Fruit fly (Drosophila melanogaster) whole organism, embryonic: ENCODE measurements around the gene inaE.

Experiments
- Ada2b ChIP-seq: fragments of 200-800 bp; sonication (Bioruptor generic); IDR thresholded peaks from 2 replicates; pipeline ENCODE4 v1.3.6; 2022; ENCODE audit warnings: missing biosample characterization, missing genetic modification characterization
- CG11696 ChIP-seq: fragments of 200-800 bp; sonication (Bioruptor generic); IDR thresholded peaks from 2 replicates; pipeline ENCODE4 v1.3.6; 2022; ENCODE audit warnings: missing biosample characterization, missing genetic modification characterization
- CG12219 ChIP-seq: fragments of 200-800 bp; sonication (Bioruptor generic); optimal IDR thresholded peaks from 3 replicates; lab custom pipeline; 2018; ENCODE audit warnings: missing biosample characterization, mild to moderate bottlenecking, missing genetic modification characterization
- CG14667 ChIP-seq: fragments of 200-800 bp; sonication (Bioruptor generic); IDR thresholded peaks from 2 replicates; pipeline ENCODE4 v1.3.6; 2022; ENCODE audit warnings: missing biosample characterization, missing genetic modification characterization
- CG14710 ChIP-seq: fragments of 200-800 bp; sonication (Bioruptor generic); optimal IDR thresholded peaks from 3 replicates; lab custom pipeline; 2019; ENCODE audit warnings: missing biosample characterization, mild to moderate bottlenecking, missing genetic modification characterization, moderate library complexity
- CG15514 ChIP-seq: fragments of 200-800 bp; sonication (Bioruptor generic); optimal IDR thresholded peaks from 3 replicates; lab custom pipeline; 2017; ENCODE audit warnings: missing biosample characterization, missing genetic modification characterization, mild to moderate bottlenecking, moderate library complexity, missing genetic modification reagents
- CG17385 ChIP-seq: fragments of 200-800 bp; sonication (Bioruptor generic); optimal IDR thresholded peaks from 3 replicates; lab custom pipeline; 2018; ENCODE audit warnings: missing biosample characterization, mild to moderate bottlenecking, missing genetic modification characterization
- CG17568 ChIP-seq: fragments of 200-800 bp; sonication (Bioruptor generic); optimal IDR thresholded peaks from 2 replicates; lab custom pipeline; 2018; ENCODE audit warnings: missing biosample characterization, mild to moderate bottlenecking, missing genetic modification characterization, moderate library complexity
- CG17829 ChIP-seq: fragments of 200-800 bp; optimal IDR thresholded peaks from 2 replicates; lab custom pipeline; 2019; ENCODE audit warnings: missing biosample characterization, mild to moderate bottlenecking, missing genetic modification characterization, moderate library complexity
- CG2129 ChIP-seq: fragments of 200-800 bp; sonication (Bioruptor generic); IDR thresholded peaks from 2 replicates; pipeline ENCODE4 v1.3.6; 2022; ENCODE audit warnings: missing biosample characterization, missing genetic modification characterization; ENCODE audit not compliant: partially characterized antibody
- CG31388 ChIP-seq: fragments of 200-800 bp; sonication (Bioruptor generic); optimal IDR thresholded peaks from 2 replicates; lab custom pipeline; 2016; ENCODE audit warnings: missing biosample characterization, missing genetic modification characterization
- CG3281 ChIP-seq: fragments of 200-800 bp; sonication (Bioruptor generic); optimal IDR thresholded peaks from 3 replicates; lab custom pipeline; 2017; ENCODE audit warnings: missing biosample characterization, mild to moderate bottlenecking, missing genetic modification characterization
- CG43689 ChIP-seq: fragments of 200-800 bp; sonication (Bioruptor generic); IDR thresholded peaks from 2 replicates; pipeline ENCODE4 v1.3.6; 2022; ENCODE audit warnings: missing biosample characterization, missing genetic modification characterization
- CG4404 ChIP-seq: fragments of 200-800 bp; sonication (Bioruptor generic); IDR thresholded peaks from 2 replicates; pipeline ENCODE4 v1.3.6; 2022; ENCODE audit warnings: missing biosample characterization, missing genetic modification characterization
- CG4854 ChIP-seq: fragments of 200-800 bp; sonication (Bioruptor generic); optimal IDR thresholded peaks from 2 replicates; lab custom pipeline; 2016; ENCODE audit warnings: missing biosample characterization, missing genetic modification characterization, inconsistent platforms
- CG5953 ChIP-seq: fragments of 200-800 bp; sonication (Bioruptor generic); IDR thresholded peaks from 2 replicates; pipeline ENCODE4 v1.3.6; 2022; ENCODE audit warnings: missing biosample characterization, missing genetic modification characterization
- CG6791 ChIP-seq: fragments of 200-800 bp; sonication (Bioruptor generic); IDR thresholded peaks from 3 replicates; pipeline ENCODE4 v1.3.6; 2022; ENCODE audit warnings: missing biosample characterization, missing genetic modification characterization; ENCODE audit not compliant: partially characterized antibody
- CG7372 ChIP-seq: fragments of 200-800 bp; sonication (Bioruptor generic); IDR thresholded peaks from 2 replicates; pipeline ENCODE4 v1.3.6; 2022; ENCODE audit warnings: missing biosample characterization, missing genetic modification characterization
- CG9876 ChIP-seq: fragments of 200-800 bp; sonication (Bioruptor generic); optimal IDR thresholded peaks from 2 replicates; lab custom pipeline; 2016; ENCODE audit warnings: missing biosample characterization, missing genetic modification characterization
- CG9932 ChIP-seq: fragments of 200-800 bp; sonication (Bioruptor generic); IDR thresholded peaks from 2 replicates; pipeline ENCODE4 v1.3.6; 2022; ENCODE audit warnings: missing biosample characterization, missing genetic modification characterization
- Dfd ChIP-seq, 2 experiments: fragments of >200 bp; optimal IDR thresholded peaks; 2 replicates each; lab custom pipeline; 2017; ENCODE audit warnings: missing biosample characterization in 2 of 2, missing genetic modification characterization in 2 of 2
- Hr51 ChIP-seq, 2 experiments: fragments of 200-800 bp; sonication (Bioruptor generic); optimal IDR thresholded peaks; 2 replicates in 1 of 2; 3 replicates in 1 of 2; lab custom pipeline; 2016 to 2018; ENCODE audit warnings: missing biosample characterization in 2 of 2, missing genetic modification characterization in 2 of 2, mild to moderate bottlenecking in 1 of 2, moderate library complexity in 1 of 2
- Lpt ChIP-seq: fragments of >200 bp; optimal IDR thresholded peaks from 2 replicates; lab custom pipeline; 2018; ENCODE audit warnings: missing biosample characterization, missing genetic modification characterization
- Med ChIP-seq: fragments of 200-800 bp; sonication (Bioruptor generic); peaks from one replicate; lab custom pipeline; 2016; ENCODE audit warnings: missing biosample characterization, missing genetic modification characterization, mild to moderate bottlenecking, inconsistent platforms, moderate library complexity
- Myb ChIP-seq: fragments of 200-800 bp; sonication (Bioruptor generic); optimal IDR thresholded peaks from 2 replicates; lab custom pipeline; 2016; ENCODE audit warnings: missing biosample characterization, missing genetic modification characterization
- NK7.1 ChIP-seq: fragments of 200-800 bp; sonication (Bioruptor generic); optimal IDR thresholded peaks from 3 replicates; lab custom pipeline; 2016; ENCODE audit warnings: missing biosample characterization, missing genetic modification characterization
- Rfx ChIP-seq: fragments of 200-800 bp; sonication (Bioruptor generic); IDR thresholded peaks from 2 replicates; pipeline ENCODE4 v1.3.6; 2022; ENCODE audit warnings: missing biosample characterization, missing genetic modification characterization
- Side ChIP-seq: fragments of 200-800 bp; sonication (Bioruptor generic); optimal IDR thresholded peaks from 2 replicates; lab custom pipeline; 2016; ENCODE audit warnings: missing biosample characterization, missing genetic modification characterization
- Sox102F ChIP-seq: fragments of 200-800 bp; sonication (Bioruptor generic); optimal IDR thresholded peaks from 2 replicates; lab custom pipeline; 2018; ENCODE audit warnings: missing biosample characterization, mild to moderate bottlenecking, missing genetic modification characterization, moderate library complexity
- YL-1 ChIP-seq: fragments of 200-800 bp; sonication (Bioruptor generic); optimal IDR thresholded peaks from 3 replicates; lab custom pipeline; 2017; ENCODE audit warnings: missing biosample characterization, mild to moderate bottlenecking, missing genetic modification characterization
- al ChIP-seq: fragments of 200-800 bp; sonication (Bioruptor generic); IDR thresholded peaks from 2 replicates; pipeline ENCODE4 v1.3.6; 2022; ENCODE audit warnings: missing biosample characterization, missing genetic modification characterization
- aop ChIP-seq: fragments of 200-800 bp; sonication (Bioruptor generic); IDR thresholded peaks from 2 replicates; pipeline ENCODE4 v1.3.6; 2022; ENCODE audit warnings: missing biosample characterization, missing genetic modification characterization
- ase ChIP-seq: fragments of 200-800 bp; sonication (Bioruptor generic); IDR thresholded peaks from 3 replicates; pipeline ENCODE4 v1.3.6; 2022; ENCODE audit warnings: missing biosample characterization, missing genetic modification characterization
- caup ChIP-seq: fragments of 200-800 bp; sonication (Bioruptor generic); optimal IDR thresholded peaks from 3 replicates; lab custom pipeline; 2017; ENCODE audit warnings: missing biosample characterization, mild to moderate bottlenecking, missing genetic modification characterization, moderate library complexity; ENCODE audit not compliant: severe bottlenecking
- chif ChIP-seq, 2 experiments: fragments of 200-800 bp; sonication (Bioruptor generic); optimal IDR thresholded peaks; 3 replicates each; lab custom pipeline; 2016; ENCODE audit warnings: missing biosample characterization in 2 of 2, missing genetic modification characterization in 2 of 2
- crol ChIP-seq: fragments of 200-800 bp; sonication (Bioruptor generic); IDR thresholded peaks from 2 replicates; pipeline ENCODE4 v1.3.6; 2022; ENCODE audit warnings: missing biosample characterization, missing genetic modification characterization
- da ChIP-seq: fragments of 200-800 bp; sonication (Bioruptor generic); optimal IDR thresholded peaks from 2 replicates; lab custom pipeline; 2016; ENCODE audit warnings: missing biosample characterization, missing genetic modification characterization
- dmrt11E ChIP-seq: fragments of 200-800 bp; sonication (Bioruptor generic); optimal IDR thresholded peaks from 3 replicates; lab custom pipeline; 2018; ENCODE audit warnings: missing biosample characterization, mild to moderate bottlenecking, missing genetic modification characterization, moderate library complexity
- en ChIP-seq: fragments of 200-800 bp; sonication (Bioruptor generic); optimal IDR thresholded peaks from 2 replicates; lab custom pipeline; 2016; ENCODE audit warnings: missing biosample characterization, missing genetic modification characterization
- grn ChIP-seq: fragments of 200-800 bp; sonication (Bioruptor generic); optimal IDR thresholded peaks from 3 replicates; lab custom pipeline; 2017; ENCODE audit warnings: missing biosample characterization, missing genetic modification characterization
- jumu ChIP-seq: fragments of 200-800 bp; sonication (Bioruptor generic); optimal IDR thresholded peaks from 3 replicates; lab custom pipeline; 2016; ENCODE audit warnings: missing biosample characterization, missing genetic modification characterization
- kay ChIP-seq: fragments of 200-800 bp; sonication (Bioruptor generic); optimal IDR thresholded peaks from 2 replicates; lab custom pipeline; 2016; ENCODE audit warnings: missing biosample characterization, missing genetic modification characterization
- mirr ChIP-seq: fragments of 200-800 bp; sonication (Bioruptor generic); optimal IDR thresholded peaks from 3 replicates; lab custom pipeline; 2018; ENCODE audit warnings: missing biosample characterization, mild to moderate bottlenecking, missing genetic modification characterization
- nerfin-1 ChIP-seq: fragments of 200-800 bp; sonication (Bioruptor generic); optimal IDR thresholded peaks from 3 replicates; lab custom pipeline; 2019; ENCODE audit warnings: missing biosample characterization, mild to moderate bottlenecking, missing genetic modification characterization, moderate library complexity
- pfk ChIP-seq: fragments of 200-800 bp; sonication (Bioruptor generic); optimal IDR thresholded peaks from 2 replicates; lab custom pipeline; 2018; ENCODE audit warnings: missing biosample characterization, mild to moderate bottlenecking, missing genetic modification characterization, moderate library complexity
- pho ChIP-seq: fragments of 200-800 bp; sonication (Bioruptor generic); optimal IDR thresholded peaks from 2 replicates; lab custom pipeline; 2016; ENCODE audit warnings: missing biosample characterization, missing genetic modification characterization
- salm ChIP-seq: fragments of 200-800 bp; sonication (Bioruptor generic); optimal IDR thresholded peaks from 2 replicates; lab custom pipeline; 2018; ENCODE audit warnings: missing biosample characterization, mild to moderate bottlenecking, missing genetic modification characterization
- sens-2 ChIP-seq: fragments of 200-800 bp; sonication (Bioruptor generic); IDR thresholded peaks from 2 replicates; pipeline ENCODE4 v1.3.6; 2022; ENCODE audit warnings: missing biosample characterization, missing genetic modification characterization
- sima ChIP-seq: fragments of 200-800 bp; sonication (Bioruptor generic); optimal IDR thresholded peaks from 2 replicates; lab custom pipeline; 2016; ENCODE audit warnings: missing biosample characterization, missing genetic modification characterization
- tio ChIP-seq: fragments of 200-800 bp; sonication (Bioruptor generic); optimal IDR thresholded peaks from 2 replicates; lab custom pipeline; 2017; ENCODE audit warnings: missing biosample characterization, missing genetic modification characterization, inconsistent platforms
- toy ChIP-seq: fragments of 200-800 bp; sonication (Bioruptor generic); IDR thresholded peaks from 2 replicates; pipeline ENCODE4 v1.3.6; 2022; ENCODE audit warnings: missing biosample characterization, missing genetic modification characterization

The inaE gene

dm6 chrX:13838892-13839291 is 55.4 kb downstream of the inaE start (continued):
- TF ChIP-seq Rfx (GFP tag; lab: Robert Waterston, UW), result peak; percentile 77
- TF ChIP-seq aop (GFP tag; lab: Robert Waterston, UW), result peak; percentile 24; the same call in 1 of the 2 replicates
- TF ChIP-seq NK7.1 (GFP tag; lab: Kevin White, UChicago), result peak; percentile 38
- TF ChIP-seq CG12219 (GFP tag; lab: Kevin White, UChicago), result peak; percentile 76
- TF ChIP-seq CG4404 (GFP tag; lab: Robert Waterston, UW), result peak; percentile 57
- TF ChIP-seq CG17568 (GFP tag; lab: Kevin White, UChicago), result peak; percentile 25
- peak; percentile 48 for TF ChIP-seq CG14667 (GFP tag; lab: Robert Waterston, UW)
- peak; percentile 49 for TF ChIP-seq tio (GFP tag; lab: Kevin White, UChicago)
- TF ChIP-seq CG43689, result peak; percentile 38; the same call in 1 of the 2 replicates
- peak; percentile 65 for TF ChIP-seq pho (GFP tag; lab: Kevin White, UChicago)
- TF ChIP-seq ase, result peak; percentile 73
- no peak for TF ChIP-seq mirr (GFP tag; lab: Kevin White, UChicago)
- no peak for TF ChIP-seq sima
- TF ChIP-seq Myb, result peak; percentile 59
- no peak for TF ChIP-seq Dfd (GFP tag; optimal IDR thresholded peaks at IDR 0.05; lab: Kevin White, UChicago)
- TF ChIP-seq CG17385 (GFP tag; lab: Kevin White, UChicago), result peak; percentile 63
- peak; percentile 40 for TF ChIP-seq caup
- TF ChIP-seq nerfin-1, result peak; percentile 53
- no peak for TF ChIP-seq grn (GFP tag; lab: Kevin White, UChicago)
- TF ChIP-seq Sox102F (GFP tag; lab: Kevin White, UChicago), result peak; percentile 90
- TF ChIP-seq al (GFP tag; lab: Robert Waterston, UW), result peak; percentile 59
- peak; percentile 50 for TF ChIP-seq CG15514 (GFP tag; lab: Kevin White, UChicago)
- TF ChIP-seq dmrt11E, result peak; percentile 41
- TF ChIP-seq jumu (GFP tag; lab: Kevin White, UChicago), result peak; percentile 70
- TF ChIP-seq CG6791 (GFP tag; lab: Robert Waterston, UW), result no peak
- peak; percentile 41 for TF ChIP-seq CG14710 (tag; lab: Kevin White, UChicago)
- peak; percentile 55 for TF ChIP-seq CG9932
- TF ChIP-seq Med (GFP tag; lab: Kevin White, UChicago), result peak; percentile 96
- peak; percentile 59 for TF ChIP-seq salm (tag; lab: Kevin White, UChicago)
- TF ChIP-seq da, result peak; percentile 32
- TF ChIP-seq CG2129 (GFP tag; lab: Robert Waterston, UW), result no peak
- peak; percentile 79 for TF ChIP-seq Ada2b (GFP tag; lab: Robert Waterston, UW)
- TF ChIP-seq en (GFP tag; lab: Kevin White, UChicago), result peak; percentile 40
- TF ChIP-seq crol (GFP tag; lab: Robert Waterston, UW), result no peak
- peak; percentile 67 for TF ChIP-seq sens-2
- peak; percentile 50; the same call in 1 of the 2 replicates for TF ChIP-seq CG7372
- TF ChIP-seq YL-1 (GFP tag; lab: Kevin White, UChicago), result no peak
- TF ChIP-seq CG17829 (tag; lab: Kevin White, UChicago), result peak; percentile 42
- no peak for TF ChIP-seq CG11696
- TF ChIP-seq pfk (GFP tag; lab: Kevin White, UChicago), result no peak
- TF ChIP-seq chif (GFP tag; optimal IDR thresholded peaks at IDR 0.05; lab: Kevin White, UChicago), result peak; percentile 65 to 77
- peak; percentile 65 for TF ChIP-seq CG5953 (GFP tag; lab: Robert Waterston, UW)
- peak; percentile 35 for TF ChIP-seq CG9876 (GFP tag; lab: Kevin White, UChicago)
- peak; percentile 23 for TF ChIP-seq CG31388 (GFP tag; lab: Kevin White, UChicago)
- TF ChIP-seq CG4854 (GFP tag; lab: Kevin White, UChicago), result peak; percentile 65
- TF ChIP-seq Hr51 (GFP tag; optimal IDR thresholded peaks at IDR 0.05; lab: Kevin White, UChicago), result peak; percentile 52 to 81
- no peak for TF ChIP-seq toy
- peak; percentile 70 for TF ChIP-seq Side (GFP tag; lab: Kevin White, UChicago)
- peak; percentile 60 for TF ChIP-seq CG3281 (GFP tag; lab: Kevin White, UChicago)
- no peak for TF ChIP-seq Lpt (GFP tag; lab: Kevin White, UChicago)
- TF ChIP-seq kay (GFP tag; lab: Kevin White, UChicago), result peak; percentile 39
